Worm (Caenorhabditis elegans) whole organism, mixed stage, embryonic: ENCODE measurements around the gene B0303.14.

Source experiments
- M03D4.4 ChIP-seq: sonication (generic microtip); optimal IDR thresholded peaks from 2 replicates; lab custom pipeline; 2017; ENCODE audit warnings: mild to moderate bottlenecking, missing genetic modification characterization, missing compliant biosample characterization
- bed-3 ChIP-seq: fragments of 200-800 bp; sonication (Bioruptor generic); optimal IDR thresholded peaks from 3 replicates; lab custom pipeline; 2018; ENCODE audit warnings: mild to moderate bottlenecking, missing genetic modification characterization, moderate library complexity, missing compliant biosample characterization
- blmp-1 ChIP-seq: fragments of 150-350 bp; optimal IDR thresholded peaks from 2 replicates; lab custom pipeline; 2014; ENCODE audit warnings: missing biosample characterization, missing genetic modification characterization
- ceh-39 ChIP-seq: fragments of 150-350 bp; optimal IDR thresholded peaks from 2 replicates; lab custom pipeline; 2014; ENCODE audit warnings: missing biosample characterization, missing genetic modification characterization
- ceh-83 ChIP-seq: fragments of 200-800 bp; sonication (Bioruptor generic); optimal IDR thresholded peaks from 2 replicates; lab custom pipeline; 2018; ENCODE audit warnings: mild to moderate bottlenecking, missing genetic modification characterization, missing compliant biosample characterization
- cnd-1 ChIP-seq: fragments of 200-800 bp; sonication (Bioruptor generic); optimal IDR thresholded peaks from 2 replicates; lab custom pipeline; 2018; ENCODE audit warnings: mild to moderate bottlenecking, missing genetic modification characterization, missing compliant biosample characterization
- drap-1 ChIP-seq: fragments of 200-800 bp; sonication (Bioruptor generic); optimal IDR thresholded peaks from 3 replicates; lab custom pipeline; 2018; ENCODE audit warnings: mild to moderate bottlenecking, missing genetic modification characterization, missing compliant biosample characterization
- elt-1 ChIP-seq: sonication (generic microtip); optimal IDR thresholded peaks from 2 replicates; lab custom pipeline; 2017; ENCODE audit warnings: missing genetic modification characterization, mild to moderate bottlenecking, missing compliant biosample characterization, antibody characterized with exemption, moderate library complexity, borderline replicate concordance; ENCODE audit not compliant: insufficient read depth
- elt-3 ChIP-seq: fragments of 150-350 bp; optimal IDR thresholded peaks from 2 replicates; lab custom pipeline; 2014; ENCODE audit warnings: missing biosample characterization, missing genetic modification characterization
- flh-1 ChIP-seq: fragments of 200-800 bp; sonication (Bioruptor generic); optimal IDR thresholded peaks from 2 replicates; lab custom pipeline; 2018; ENCODE audit warnings: mild to moderate bottlenecking, missing genetic modification characterization, moderate library complexity, missing compliant biosample characterization
- lin-13 ChIP-seq: fragments of 150-350 bp; optimal IDR thresholded peaks from 2 replicates; lab custom pipeline; 2014; ENCODE audit warnings: missing biosample characterization, missing genetic modification characterization
- lin-32 ChIP-seq: fragments of 200-800 bp; sonication (Bioruptor generic); optimal IDR thresholded peaks from 2 replicates; lab custom pipeline; 2018; ENCODE audit warnings: mild to moderate bottlenecking, missing genetic modification characterization, missing compliant biosample characterization
- lsy-2 ChIP-seq: fragments of 150-350 bp; optimal IDR thresholded peaks from 2 replicates; lab custom pipeline; 2014; ENCODE audit warnings: missing biosample characterization, missing genetic modification characterization
- mab-5 ChIP-seq: fragments of 150-350 bp; optimal IDR thresholded peaks from 2 replicates; lab custom pipeline; 2014; ENCODE audit warnings: missing biosample characterization, missing genetic modification characterization
- mls-2 ChIP-seq: sonication (generic microtip); optimal IDR thresholded peaks from 2 replicates; lab custom pipeline; 2016; ENCODE audit warnings: mild to moderate bottlenecking, missing genetic modification characterization, moderate library complexity, missing compliant biosample characterization
- nhr-12 ChIP-seq: fragments of 150-350 bp; optimal IDR thresholded peaks from 2 replicates; lab custom pipeline; 2014; ENCODE audit warnings: missing biosample characterization, missing genetic modification characterization
- nhr-2 ChIP-seq: fragments of 150-350 bp; optimal IDR thresholded peaks from 2 replicates; lab custom pipeline; 2014; ENCODE audit warnings: missing biosample characterization, missing genetic modification characterization
- nhr-237 ChIP-seq: fragments of 150-350 bp; optimal IDR thresholded peaks from 2 replicates; lab custom pipeline; 2014; ENCODE audit warnings: missing biosample characterization, missing genetic modification characterization
- nhr-28 ChIP-seq: fragments of 150-350 bp; optimal IDR thresholded peaks from 2 replicates; lab custom pipeline; 2014; ENCODE audit warnings: missing biosample characterization, missing genetic modification characterization
- nhr-76 ChIP-seq: sonication (generic microtip); optimal IDR thresholded peaks from 2 replicates; lab custom pipeline; 2017; ENCODE audit warnings: missing biosample characterization, missing genetic modification characterization
- pha-4 ChIP-seq: fragments of 150-350 bp; optimal IDR thresholded peaks from 2 replicates; lab custom pipeline; 2018; ENCODE audit warnings: missing biosample characterization, missing genetic modification reagents, missing genetic modification characterization
- sem-2 ChIP-seq: fragments of 200-800 bp; sonication (Bioruptor generic); optimal IDR thresholded peaks from 2 replicates; lab custom pipeline; 2018; ENCODE audit warnings: mild to moderate bottlenecking, missing genetic modification characterization, missing compliant biosample characterization
- snpc-4 ChIP-seq: fragments of 150-350 bp; optimal IDR thresholded peaks from 2 replicates; lab custom pipeline; 2014; ENCODE audit warnings: missing biosample characterization, missing genetic modification characterization
- sptf-1 ChIP-seq: sonication (generic microtip); optimal IDR thresholded peaks from 2 replicates; lab custom pipeline; 2017; ENCODE audit warnings: mild to moderate bottlenecking, missing genetic modification characterization, moderate library complexity, missing compliant biosample characterization
- tbx-8 ChIP-seq: fragments of 200-800 bp; sonication (Bioruptor generic); optimal IDR thresholded peaks from 2 replicates; lab custom pipeline; 2018; ENCODE audit warnings: mild to moderate bottlenecking, missing genetic modification characterization, moderate library complexity, missing compliant biosample characterization
- unc-120 ChIP-seq: sonication (generic microtip); optimal IDR thresholded peaks from 2 replicates; lab custom pipeline; 2017; ENCODE audit warnings: missing genetic modification characterization, missing compliant biosample characterization; ENCODE audit not compliant: poor library complexity, severe bottlenecking
- unc-39 ChIP-seq: fragments of 150-350 bp; optimal IDR thresholded peaks from 2 replicates; lab custom pipeline; 2014; ENCODE audit warnings: missing biosample characterization, missing genetic modification characterization
- zip-8 ChIP-seq: fragments of 150-350 bp; optimal IDR thresholded peaks from 2 replicates; lab custom pipeline; 2014; ENCODE audit warnings: missing biosample characterization, missing genetic modification characterization
- ztf-11 ChIP-seq: fragments of 150-350 bp; optimal IDR thresholded peaks from 2 replicates; lab custom pipeline; 2014; ENCODE audit warnings: missing biosample characterization, missing genetic modification characterization

The B0303.14 gene

ce11 chrIII:8710310-8710709 is 5.7 kb downstream of the B0303.14 start, which contains the start of gene B0303.11:
TSS of gene B0303.11 (minus strand) at chrIII:8710410.
- no peak for TF ChIP-seq M03D4.4 (tag; lab: Kevin White, UChicago)
- no peak for TF ChIP-seq cnd-1 (tag; lab: Kevin White, UChicago)
- no peak for TF ChIP-seq lsy-2 (tag; lab: Kevin White, UChicago)
- TF ChIP-seq pha-4 (tag; lab: Kevin White, UChicago): no peak
- TF ChIP-seq nhr-12 (tag; lab: Kevin White, UChicago): no peak
- TF ChIP-seq unc-39 (tag; lab: Kevin White, UChicago): no peak
- TF ChIP-seq mab-5 (tag; lab: Kevin White, UChicago): no peak
- no peak for TF ChIP-seq blmp-1 (tag; lab: Kevin White, UChicago)
- TF ChIP-seq lin-13 (tag; lab: Kevin White, UChicago): no peak

DNA sequence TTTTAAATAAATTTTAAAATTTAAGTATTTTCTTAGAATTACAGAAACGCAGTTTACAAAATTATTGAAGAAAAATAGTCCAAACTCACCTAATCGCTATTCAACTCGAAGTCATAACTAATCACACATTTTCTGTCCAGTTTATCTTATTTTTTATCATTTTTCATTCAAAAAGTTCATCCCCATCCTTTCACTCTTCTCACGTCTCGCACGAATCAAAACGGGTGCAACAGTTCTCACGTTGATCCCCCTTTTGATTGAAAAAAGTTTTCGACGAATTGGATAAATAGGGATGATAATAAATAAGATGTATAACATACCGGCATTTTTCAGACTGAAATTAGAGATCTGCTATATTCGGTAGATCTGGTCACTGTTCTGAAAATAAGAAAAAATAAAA is 6.2 kb downstream of the B0303.14 start:
- TF ChIP-seq ceh-39 (tag; lab: Kevin White, UChicago) (no peak), pha-4 (tag; lab: Kevin White, UChicago) (no peak), cnd-1 (tag; lab: Kevin White, UChicago) (no peak), nhr-237 (tag; lab: Kevin White, UChicago) (no peak), lsy-2 (tag; lab: Kevin White, UChicago) (no peak)

ce11 chrIII:8704765-8705164 is 11.2 kb downstream of the B0303.14 start, which contains the start of gene B0303.16:
TSS of gene B0303.16 (plus strand) at chrIII:8705065.
- TF ChIP-seq cnd-1 (tag; lab: Kevin White, UChicago) (no peak), mls-2 (tag; lab: Kevin White, UChicago) (no peak), nhr-28 (tag; lab: Kevin White, UChicago) (no peak), ztf-11 (no peak), lin-13 (tag; lab: Kevin White, UChicago) (no peak), sptf-1 (no peak), mab-5 (tag; lab: Kevin White, UChicago) (no peak), nhr-12 (tag; lab: Kevin White, UChicago) (no peak), drap-1 (GFP tag; lab: Kevin White, UChicago) (no peak), ceh-39 (tag; lab: Kevin White, UChicago) (no peak), nhr-76 (tag; lab: Kevin White, UChicago) (no peak), lin-32 (GFP tag; lab: Kevin White, UChicago) (no peak), unc-120 (tag; lab: Kevin White, UChicago) (no peak), ceh-83 (no peak), nhr-2 (no peak), elt-3 (tag; lab: Kevin White, UChicago) (no peak), zip-8 (tag; lab: Kevin White, UChicago) (no peak), tbx-8 (GFP tag; lab: Kevin White, UChicago) (no peak), bed-3 (no peak), unc-39 (tag; lab: Kevin White, UChicago) (no peak)

- TF ChIP-seq nhr-2: no peak
- TF ChIP-seq nhr-237 (tag; lab: Kevin White, UChicago): peak; percentile 16
- no peak for TF ChIP-seq tbx-8 (GFP tag; lab: Kevin White, UChicago)
- peak; percentile 67 for TF ChIP-seq unc-120 (tag; lab: Kevin White, UChicago)
- TF ChIP-seq sptf-1: no peak
- TF ChIP-seq sem-2 (GFP tag; lab: Kevin White, UChicago): no peak
- TF ChIP-seq lsy-2 (tag; lab: Kevin White, UChicago): peak; percentile 29
- no peak for TF ChIP-seq lin-32 (GFP tag; lab: Kevin White, UChicago)
Measured at ce11 chrIII:8700289-8700957, 15.6 kb downstream of the B0303.14 start, which contains the start of the genes sdz-1 and vps-33.1. TSS of gene sdz-1 (minus strand) at chrIII:8700339. TSS of gene vps-33.1 (plus strand) at chrIII:8700927.

ce11 chrIII:8697268-8697907 is 18.6 kb downstream of the B0303.14 start:
- TF ChIP-seq ztf-11 (no peak), mab-5 (tag; lab: Kevin White, UChicago) (no peak), drap-1 (GFP tag; lab: Kevin White, UChicago) (no peak), cnd-1 (tag; lab: Kevin White, UChicago) (no peak), tbx-8 (GFP tag; lab: Kevin White, UChicago) (no peak), unc-120 (tag; lab: Kevin White, UChicago) (no peak), elt-1 (tag; lab: Kevin White, UChicago) (no peak), zip-8 (tag; lab: Kevin White, UChicago) (no peak), flh-1 (GFP tag; lab: Kevin White, UChicago) (no peak), M03D4.4 (tag; lab: Kevin White, UChicago) (no peak), ceh-83 (no peak), lin-32 (GFP tag; lab: Kevin White, UChicago) (no peak), snpc-4 (tag; lab: Kevin White, UChicago) (no peak), mls-2 (tag; lab: Kevin White, UChicago) (no peak), unc-39 (tag; lab: Kevin White, UChicago) (no peak)
- TF ChIP-seq, all 35 proteins: peak for 0
